Fruit fly (Drosophila melanogaster) whole organism, pupa: ENCODE data around the gene CG8206.

ENCODE experiments used
- CG10348 ChIP-seq: fragments of 200-800 bp; sonication (Bioruptor generic); IDR thresholded peaks from 2 replicates; pipeline ENCODE4 v1.3.6; 2022; ENCODE audit warnings: missing biosample characterization, missing genetic modification characterization
- CG12605 ChIP-seq: fragments of 200-800 bp; sonication (Bioruptor generic); IDR thresholded peaks from 2 replicates; pipeline ENCODE4 v1.3.6; 2022; ENCODE audit warnings: missing biosample characterization, missing genetic modification characterization
- CG13204 ChIP-seq: fragments of 200-800 bp; sonication (Bioruptor generic); optimal IDR thresholded peaks from 2 replicates; lab custom pipeline; 2018; ENCODE audit warnings: missing biosample characterization, mild to moderate bottlenecking, missing genetic modification characterization, moderate library complexity
- CG14655 ChIP-seq: fragments of 200-800 bp; sonication (Bioruptor generic); optimal IDR thresholded peaks from 3 replicates; lab custom pipeline; 2017; ENCODE audit warnings: mild to moderate bottlenecking, missing biosample characterization, missing genetic modification reagents, missing genetic modification characterization
- CG15710 ChIP-seq: fragments of 200-800 bp; sonication (Bioruptor generic); optimal IDR thresholded peaks from 2 replicates; lab custom pipeline; 2018; ENCODE audit warnings: missing biosample characterization, mild to moderate bottlenecking, missing genetic modification characterization, moderate library complexity
- CG17806 ChIP-seq: fragments of 200-800 bp; sonication (Bioruptor generic); optimal IDR thresholded peaks from 2 replicates; lab custom pipeline; 2018; ENCODE audit warnings: missing biosample characterization, mild to moderate bottlenecking, missing genetic modification characterization, moderate library complexity
- CG32121 ChIP-seq: fragments of 200-800 bp; sonication (Bioruptor generic); IDR thresholded peaks from 2 replicates; pipeline ENCODE4 v1.3.6; 2022; ENCODE audit warnings: missing biosample characterization, missing genetic modification characterization
- CG34367 ChIP-seq: fragments of 200-800 bp; sonication (Bioruptor generic); optimal IDR thresholded peaks from 2 replicates; lab custom pipeline; 2018; ENCODE audit warnings: missing biosample characterization, mild to moderate bottlenecking, missing genetic modification characterization
- CG4496 ChIP-seq: fragments of 200-800 bp; sonication (Bioruptor generic); IDR thresholded peaks from 3 replicates; pipeline ENCODE4 v1.3.6; 2022; ENCODE audit warnings: missing biosample characterization, missing genetic modification characterization
- CG8159 ChIP-seq: fragments of 200-800 bp; sonication (Bioruptor generic); optimal IDR thresholded peaks from 3 replicates; lab custom pipeline; 2018; ENCODE audit warnings: missing biosample characterization, mild to moderate bottlenecking, missing genetic modification characterization, moderate library complexity
- CG8301 ChIP-seq: fragments of 200-800 bp; sonication (Bioruptor generic); optimal IDR thresholded peaks from 2 replicates; lab custom pipeline; 2018; ENCODE audit warnings: missing biosample characterization, mild to moderate bottlenecking, missing genetic modification characterization
- CG9948 ChIP-seq: fragments of 200-800 bp; sonication (Bioruptor generic); optimal IDR thresholded peaks from 2 replicates; lab custom pipeline; 2018; ENCODE audit warnings: missing biosample characterization, mild to moderate bottlenecking, missing genetic modification characterization, moderate library complexity
- D1 ChIP-seq: fragments of 200-800 bp; sonication (Bioruptor generic); optimal IDR thresholded peaks from 2 replicates; lab custom pipeline; 2018; ENCODE audit warnings: missing biosample characterization, mild to moderate bottlenecking, missing genetic modification characterization, moderate library complexity
- EcR ChIP-seq: fragments of 200-800 bp; sonication (Bioruptor generic); optimal IDR thresholded peaks from 3 replicates; lab custom pipeline; 2019; ENCODE audit warnings: missing biosample characterization, missing genetic modification characterization, mild to moderate bottlenecking, moderate library complexity, missing genetic modification reagents
- Ets98B ChIP-seq: fragments of 200-800 bp; sonication (Bioruptor generic); IDR thresholded peaks from 2 replicates; pipeline ENCODE4 v1.3.6; 2022; ENCODE audit warnings: missing biosample characterization, missing genetic modification characterization
- Pif1A ChIP-seq: fragments of 200-800 bp; sonication (Bioruptor generic); optimal IDR thresholded peaks from 3 replicates; lab custom pipeline; 2016; ENCODE audit warnings: missing biosample characterization, missing genetic modification characterization
- Pif1B ChIP-seq: fragments of 200-800 bp; sonication (Bioruptor generic); optimal IDR thresholded peaks from 3 replicates; lab custom pipeline; 2016; ENCODE audit warnings: missing biosample characterization, missing genetic modification characterization
- Snoo ChIP-seq: fragments of 200-800 bp; sonication (Bioruptor generic); optimal IDR thresholded peaks from 3 replicates; lab custom pipeline; 2017; ENCODE audit warnings: missing biosample characterization, mild to moderate bottlenecking, missing genetic modification characterization, inconsistent platforms
- fd96Ca ChIP-seq: fragments of 200-800 bp; sonication (Bioruptor generic); IDR thresholded peaks from 3 replicates; pipeline ENCODE4 v1.3.6; 2022; ENCODE audit warnings: missing biosample characterization, missing genetic modification characterization
- gl ChIP-seq: fragments of 200-800 bp; sonication (Bioruptor generic); optimal IDR thresholded peaks from 2 replicates; lab custom pipeline; 2018; ENCODE audit warnings: missing biosample characterization, mild to moderate bottlenecking, missing genetic modification characterization
- rn ChIP-seq: fragments of 200-800 bp; sonication (Bioruptor generic); IDR thresholded peaks from 2 replicates; pipeline ENCODE4 v1.3.6; 2022; ENCODE audit warnings: missing biosample characterization, missing genetic modification characterization

Gene CG8206

dm6 chrX:15760447-15761297, 21.6 kb downstream of the CG8206 start, which contains the start of the genes Graf and mRpL3:
Gene Graf, minus strand, starts transcription at chrX:15760733.
Gene mRpL3, plus strand, starts transcription at chrX:15761248.
- TF ChIP-seq Ets98B (no peak), EcR (GFP tag; lab: Kevin White, UChicago) (no peak), CG15710 (tag; lab: Kevin White, UChicago) (no peak), Pif1A (no peak), CG13204 (GFP tag; lab: Kevin White, UChicago) (no peak), CG32121 (GFP tag; lab: Robert Waterston, UW) (no peak), CG4496 (GFP tag; lab: Robert Waterston, UW) (no peak), CG34367 (no peak), gl (tag; lab: Kevin White, UChicago) (no peak), Pif1B (no peak), CG17806 (tag; lab: Kevin White, UChicago) (no peak), CG8159 (tag; lab: Kevin White, UChicago) (no peak), D1 (tag; lab: Kevin White, UChicago) (no peak), Snoo (tag; lab: Kevin White, UChicago) (no peak), CG12605 (no peak), fd96Ca (GFP tag; lab: Robert Waterston, UW) (no peak)

- no peak for TF ChIP-seq CG8159 (tag; lab: Kevin White, UChicago)
- no peak for TF ChIP-seq Snoo (tag; lab: Kevin White, UChicago)
- TF ChIP-seq CG15710 (tag; lab: Kevin White, UChicago) = no peak
- TF ChIP-seq CG9948 (tag; lab: Kevin White, UChicago) = no peak
- no peak for TF ChIP-seq fd96Ca (GFP tag; lab: Robert Waterston, UW)
- no peak for TF ChIP-seq gl (tag; lab: Kevin White, UChicago)
- no peak for TF ChIP-seq CG12605
- no peak for TF ChIP-seq CG34367
- TF ChIP-seq CG17806 (tag; lab: Kevin White, UChicago) = no peak
- no peak for TF ChIP-seq CG10348
- no peak for TF ChIP-seq CG8301 (tag; lab: Kevin White, UChicago)
Measured at dm6 chrX:15761298-15761640, 22.2 kb downstream of the CG8206 start.

- no peak for TF ChIP-seq CG13204 (GFP tag; lab: Kevin White, UChicago)
- TF ChIP-seq CG8301 (tag; lab: Kevin White, UChicago) = no peak
- no peak for TF ChIP-seq CG12605
- no peak for TF ChIP-seq EcR (GFP tag; lab: Kevin White, UChicago)
- TF ChIP-seq D1 (tag; lab: Kevin White, UChicago) = no peak
- TF ChIP-seq Pif1B = no peak
- no peak for TF ChIP-seq CG10348
- TF ChIP-seq Ets98B = no peak
- no peak for TF ChIP-seq CG15710 (tag; lab: Kevin White, UChicago)
- TF ChIP-seq CG9948 (tag; lab: Kevin White, UChicago) = no peak
- TF ChIP-seq CG4496 (GFP tag; lab: Robert Waterston, UW) = no peak
- no peak for TF ChIP-seq CG8159 (tag; lab: Kevin White, UChicago)
- TF ChIP-seq, all 21 proteins: peak for 0
Measured at dm6 chrX:15762723-15763122, 23.7 kb downstream of the CG8206 start, which contains the start of gene Polr3A. Gene Polr3A, plus strand, starts transcription at chrX:15762956.

dm6 chrX:15766395-15766866, 27.4 kb downstream of the CG8206 start, which contains the start of gene CG8952:
Gene CG8952, minus strand, starts transcription at chrX:15766445.
- TF ChIP-seq CG34367 (no peak), CG9948 (tag; lab: Kevin White, UChicago) (no peak), rn (no peak), CG32121 (GFP tag; lab: Robert Waterston, UW) (no peak), CG15710 (tag; lab: Kevin White, UChicago) (no peak), CG13204 (GFP tag; lab: Kevin White, UChicago) (no peak), CG12605 (no peak), fd96Ca (GFP tag; lab: Robert Waterston, UW) (no peak), EcR (GFP tag; lab: Kevin White, UChicago) (no peak), Snoo (tag; lab: Kevin White, UChicago) (no peak), D1 (tag; lab: Kevin White, UChicago) (no peak), CG8159 (tag; lab: Kevin White, UChicago) (no peak), CG10348 (no peak), CG14655 (GFP tag; lab: Kevin White, UChicago) (no peak), Pif1B (no peak), CG8301 (tag; lab: Kevin White, UChicago) (no peak)

- no peak for TF ChIP-seq Pif1A
Measured at dm6 chrX:15769457-15769856, 30.4 kb downstream of the CG8206 start, which contains the start of gene CG33172. Gene CG33172, plus strand, starts transcription at chrX:15769664.

- TF ChIP-seq CG13204 (GFP tag; lab: Kevin White, UChicago) (no peak), CG10348 (no peak), CG32121 (GFP tag; lab: Robert Waterston, UW) (no peak), CG8301 (tag; lab: Kevin White, UChicago) (no peak), CG4496 (GFP tag; lab: Robert Waterston, UW) (no peak), Pif1A (no peak), EcR (GFP tag; lab: Kevin White, UChicago) (no peak), CG12605 (no peak), CG8159 (tag; lab: Kevin White, UChicago) (no peak), Snoo (tag; lab: Kevin White, UChicago) (no peak), Pif1B (no peak), gl (tag; lab: Kevin White, UChicago) (no peak), CG9948 (tag; lab: Kevin White, UChicago) (no peak), fd96Ca (GFP tag; lab: Robert Waterston, UW) (no peak)
Measured at dm6 chrX:15772663-15773062, 33.6 kb downstream of the CG8206 start, which contains the start of gene CG43672. Gene CG43672, plus strand, starts transcription at chrX:15772963.
